Fruit fly (Drosophila melanogaster): ENCODE data around the gene Rab6.

DNA sequence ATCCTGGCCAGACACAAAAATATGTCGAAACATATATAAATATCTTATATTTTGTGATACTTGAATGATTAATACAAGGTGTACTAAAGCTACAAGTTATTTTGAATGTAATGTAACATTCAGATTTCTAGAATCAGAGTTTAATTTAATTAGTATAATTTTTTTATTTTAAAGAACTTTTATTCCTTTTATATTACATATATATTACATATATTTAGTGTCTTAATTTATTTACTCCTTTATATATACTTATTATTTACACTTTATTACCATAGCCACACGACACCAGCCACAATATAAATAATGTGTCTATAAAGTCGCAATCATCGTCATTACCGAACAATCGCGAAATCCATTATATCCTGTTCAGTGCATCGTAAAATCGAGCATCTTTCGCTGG lies 17.4 kb downstream of the Rab6 start, which contains the start of gene Pex19:
- TF ChIP-seq psq (GFP tag; optimal IDR thresholded peaks at IDR 0.05) (no peak), jim (GFP tag; optimal IDR thresholded peaks at IDR 0.05) (no peak), h (GFP tag; optimal IDR thresholded peaks at IDR 0.05) (no peak), usp (GFP tag; optimal IDR thresholded peaks at IDR 0.05) (no peak), OdsH (GFP tag; optimal IDR thresholded peaks at IDR 0.05) (no peak), Hr83 (GFP tag; optimal IDR thresholded peaks at IDR 0.05; ENCODE audit: poor library complexity, severe bottlenecking) (no peak), Myc (optimal IDR thresholded peaks at IDR 0.05) (no peak), lola (GFP tag; optimal IDR thresholded peaks at IDR 0.05) (no peak), Hr78 (GFP tag; optimal IDR thresholded peaks at IDR 0.05) (no peak), br (GFP tag; optimal IDR thresholded peaks at IDR 0.05) (no peak), Rel (GFP tag; optimal IDR thresholded peaks at IDR 0.05) (no peak), Rel (tag; optimal IDR thresholded peaks at IDR 0.05) (no peak), pan (optimal IDR thresholded peaks at IDR 0.05) (no peak)
